Fruit fly (Drosophila melanogaster): Measurements from ENCODE around the gene Tl.

Gene Tl

dm6 chr3R:26882230-26883014, 83.6 kb downstream of the Tl start:
- TF ChIP-seq CG17801 (GFP tag; optimal IDR thresholded peaks at IDR 0.05; ENCODE audit: partially characterized antibody): no peak

DNA sequence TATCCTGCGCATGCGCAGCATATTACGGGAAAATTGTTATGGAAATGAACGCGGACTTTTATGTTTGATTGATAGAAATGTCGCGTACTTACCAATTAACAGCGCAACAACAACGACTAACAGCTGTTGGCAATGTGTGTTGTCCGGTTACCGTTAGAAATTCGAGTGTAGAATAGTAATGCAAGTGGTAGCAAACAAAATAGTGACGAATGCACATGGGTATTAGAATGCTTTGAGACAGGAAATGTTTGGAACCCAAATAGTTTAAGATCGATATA, 84.1 kb downstream of the Tl start:
- TF ChIP-seq CG17801 (GFP tag; optimal IDR thresholded peaks at IDR 0.05; ENCODE audit: partially characterized antibody): no peak

- no peak for TF ChIP-seq CG17801 (GFP tag; optimal IDR thresholded peaks at IDR 0.05; ENCODE audit: partially characterized antibody)
These were observed 86.4 kb downstream of the Tl start for dm6 chr3R:26885192-26885591.

DNA sequence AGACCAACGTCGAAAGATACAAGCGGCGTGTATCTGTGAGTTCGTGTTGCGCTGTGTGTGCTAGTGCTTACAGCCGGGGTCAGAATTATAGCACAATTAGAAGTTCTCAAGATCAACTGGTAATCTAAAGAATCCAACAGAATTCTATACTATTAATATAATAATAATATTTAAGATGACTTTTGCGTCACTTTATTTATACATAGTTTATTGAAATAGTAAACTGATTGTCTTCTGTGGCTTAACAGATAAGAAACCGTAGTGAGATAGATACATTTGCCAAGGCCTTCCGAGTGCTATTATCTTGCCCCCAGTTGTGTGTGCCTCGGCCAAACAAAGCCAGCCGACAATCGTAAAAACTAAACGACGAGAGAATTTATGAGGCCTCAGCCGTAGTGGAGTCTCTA, 87.4 kb downstream of the Tl start:
- TF ChIP-seq CG17801 (GFP tag; optimal IDR thresholded peaks at IDR 0.05; ENCODE audit: partially characterized antibody): peak; percentile 55

- no peak for TF ChIP-seq CG17801 (GFP tag; optimal IDR thresholded peaks at IDR 0.05; ENCODE audit: partially characterized antibody)
These were observed 88.3 kb downstream of the Tl start for dm6 chr3R:26887155-26887554.

DNA sequence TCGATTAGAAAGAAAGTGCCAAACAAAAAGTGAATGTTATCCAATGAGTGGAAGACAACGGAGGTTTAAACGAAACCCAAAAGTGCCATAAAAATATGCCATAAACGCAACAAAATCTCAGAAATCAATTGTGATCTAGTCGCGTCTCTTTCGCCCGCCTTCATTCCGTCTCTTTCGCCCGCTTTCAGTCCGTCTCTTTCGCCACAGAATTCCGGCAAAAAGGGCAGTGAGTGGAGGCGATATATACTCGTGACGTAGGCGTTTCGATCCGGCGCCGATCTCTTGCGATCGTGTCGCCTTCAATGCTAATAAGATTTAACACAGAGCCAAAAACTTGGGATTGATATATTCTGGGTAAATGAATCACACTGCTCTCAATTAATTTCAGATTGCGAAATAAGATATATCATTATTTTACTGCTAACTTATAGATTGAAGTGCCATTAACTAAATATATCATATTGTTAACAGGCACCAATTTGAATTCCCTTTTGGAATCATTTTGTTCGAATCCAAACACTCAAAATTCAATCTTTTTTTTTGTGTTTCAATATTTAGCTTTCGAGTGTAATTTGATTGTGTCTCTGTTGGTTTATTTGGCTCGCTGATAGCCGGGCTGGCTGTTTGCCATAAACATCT, 89.4 kb downstream of the Tl start:
- no peak for TF ChIP-seq CG17801 (GFP tag; optimal IDR thresholded peaks at IDR 0.05; ENCODE audit: partially characterized antibody)

- no peak for TF ChIP-seq CG17801 (GFP tag; optimal IDR thresholded peaks at IDR 0.05; ENCODE audit: partially characterized antibody)
These were observed 91.2 kb downstream of the Tl start for dm6 chr3R:26890088-26890487.

- no peak for TF ChIP-seq CG17801 (GFP tag; optimal IDR thresholded peaks at IDR 0.05; ENCODE audit: partially characterized antibody)
These were observed 91.7 kb downstream of the Tl start for dm6 chr3R:26890499-26890898.
